Worm (Caenorhabditis elegans) whole organism, midembryonic: ENCODE results near the gene M7.12.

ENCODE experiments used
- T22C8.4 ChIP-seq: fragments of 200-800 bp; sonication (Bioruptor generic); IDR thresholded peaks from 2 replicates; pipeline ENCODE4 v1.3.6; 2022; ENCODE audit warnings: missing genetic modification characterization, missing compliant biosample characterization
- cog-1 ChIP-seq: sonication (generic microtip); optimal IDR thresholded peaks from 2 replicates; lab custom pipeline; 2016; ENCODE audit warnings: missing genetic modification characterization, missing compliant biosample characterization
- flt-1 ChIP-seq: fragments of 200-800 bp; sonication (Bioruptor generic); IDR thresholded peaks from 2 replicates; pipeline ENCODE4 v1.3.6; 2022; ENCODE audit warnings: missing genetic modification characterization, missing compliant biosample characterization
- klf-2 ChIP-seq: fragments of 200-800 bp; sonication (Bioruptor generic); conservative IDR thresholded peaks from 2 replicates; pipeline ENCODE4 v1.3.6; 2022; ENCODE audit warnings: missing genetic modification reagents, missing genetic modification characterization, missing compliant biosample characterization
- med-1 ChIP-seq: sonication (generic microtip); optimal IDR thresholded peaks from 2 replicates; lab custom pipeline; 2017; ENCODE audit warnings: missing genetic modification characterization, mild to moderate bottlenecking, missing compliant biosample characterization, antibody characterized with exemption, missing genetic modification reagents; ENCODE audit not compliant: insufficient read depth
- ref-1 ChIP-seq: fragments of 200-800 bp; sonication (Bioruptor generic); conservative IDR thresholded peaks from 2 replicates; pipeline ENCODE4 v1.3.6; 2022; ENCODE audit warnings: missing genetic modification reagents, missing genetic modification characterization, missing compliant biosample characterization
- tab-1 ChIP-seq: fragments of 200-800 bp; sonication (Bioruptor generic); IDR thresholded peaks from 2 replicates; pipeline ENCODE4 v1.3.6; 2022; ENCODE audit warnings: missing genetic modification characterization, missing compliant biosample characterization
- ztf-23 ChIP-seq: fragments of 200-800 bp; sonication (Bioruptor generic); IDR thresholded peaks from 2 replicates; pipeline ENCODE4 v1.3.6; 2022; ENCODE audit warnings: missing genetic modification reagents, missing genetic modification characterization, missing compliant biosample characterization
- ztf-29 ChIP-seq: fragments of 200-800 bp; sonication (Bioruptor generic); IDR thresholded peaks from 2 replicates; pipeline ENCODE4 v1.3.6; 2022; ENCODE audit warnings: missing genetic modification reagents, missing genetic modification characterization, missing compliant biosample characterization

The M7.12 gene

ce11 chrIV:11105724-11106123 lies 7.9 kb upstream of the M7.12 start, which contains the start of gene srlf-24:
TSS of gene srlf-24 (minus strand) at chrIV:11105824.
- TF ChIP-seq flt-1 (no peak), med-1 (no peak), tab-1 (GFP tag; lab: Robert Waterston, UW) (no peak)

DNA sequence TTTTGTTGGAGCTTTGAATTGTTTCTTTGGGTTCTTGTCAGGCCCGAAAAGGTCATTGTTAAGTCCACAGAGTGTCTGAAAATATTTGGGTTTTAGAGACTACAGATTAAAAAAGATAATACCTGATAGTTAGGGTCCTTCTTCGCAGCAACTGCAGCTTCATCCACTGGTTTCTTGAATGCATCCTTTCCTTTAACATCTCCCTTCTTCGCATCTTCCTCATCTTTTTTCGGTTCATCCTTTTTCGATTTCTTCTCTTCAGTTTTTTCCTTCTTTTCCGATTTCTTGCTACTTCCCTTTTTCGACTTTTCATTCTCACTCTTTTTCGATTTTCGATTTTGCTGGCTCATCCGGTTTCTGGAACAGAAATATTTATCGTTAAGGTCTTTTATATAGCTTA lies 5.7 kb upstream of the M7.12 start:
- TF ChIP-seq ztf-29 (no peak), ref-1 (GFP tag; lab: Robert Waterston, UW) (no peak), cog-1 (tag; lab: Kevin White, UChicago) (no peak), T22C8.4 (GFP tag; lab: Robert Waterston, UW) (no peak), klf-2 (GFP tag; lab: Robert Waterston, UW) (no peak), med-1 (no peak), ztf-23 (GFP tag; lab: Robert Waterston, UW) (no peak), flt-1 (no peak), tab-1 (GFP tag; lab: Robert Waterston, UW) (no peak)

- TF ChIP-seq ztf-23 (GFP tag; lab: Robert Waterston, UW) = no peak
- TF ChIP-seq cog-1 (tag; lab: Kevin White, UChicago) = no peak
- TF ChIP-seq T22C8.4 (GFP tag; lab: Robert Waterston, UW) = no peak
Measured at ce11 chrIV:11102608-11103007, 4.8 kb upstream of the M7.12 start, which contains the start of gene srlf-17. TSS of gene srlf-17 (minus strand) at chrIV:11102708.

ce11 chrIV:11101383-11101782 lies 3.6 kb upstream of the M7.12 start, which contains the start of gene srlf-18:
TSS of gene srlf-18 (minus strand) at chrIV:11101483.
- TF ChIP-seq tab-1 (GFP tag; lab: Robert Waterston, UW) = no peak
- TF ChIP-seq cog-1 (tag; lab: Kevin White, UChicago) = no peak
- TF ChIP-seq flt-1 = no peak

ce11 chrIV:11100271-11100670 lies 2.5 kb upstream of the M7.12 start, which contains the start of gene str-3:
TSS of gene str-3 (minus strand) at chrIV:11100371.
- TF ChIP-seq cog-1 (tag; lab: Kevin White, UChicago) (no peak), tab-1 (GFP tag; lab: Robert Waterston, UW) (no peak), klf-2 (GFP tag; lab: Robert Waterston, UW) (no peak), med-1 (no peak), T22C8.4 (GFP tag; lab: Robert Waterston, UW) (no peak), ztf-29 (no peak), ztf-23 (GFP tag; lab: Robert Waterston, UW) (no peak), flt-1 (no peak), ref-1 (GFP tag; lab: Robert Waterston, UW) (no peak)

ce11 chrIV:11094974-11095373 lies 2.8 kb downstream of the M7.12 start, which contains the start of gene M7.8:
TSS of gene M7.8 (minus strand) at chrIV:11095085.
- TF ChIP-seq med-1 (no peak), cog-1 (tag; lab: Kevin White, UChicago) (no peak), T22C8.4 (GFP tag; lab: Robert Waterston, UW) (no peak), tab-1 (GFP tag; lab: Robert Waterston, UW) (no peak), ztf-29 (no peak), flt-1 (no peak), ref-1 (GFP tag; lab: Robert Waterston, UW) (no peak), klf-2 (GFP tag; lab: Robert Waterston, UW) (no peak), ztf-23 (GFP tag; lab: Robert Waterston, UW) (no peak)

DNA sequence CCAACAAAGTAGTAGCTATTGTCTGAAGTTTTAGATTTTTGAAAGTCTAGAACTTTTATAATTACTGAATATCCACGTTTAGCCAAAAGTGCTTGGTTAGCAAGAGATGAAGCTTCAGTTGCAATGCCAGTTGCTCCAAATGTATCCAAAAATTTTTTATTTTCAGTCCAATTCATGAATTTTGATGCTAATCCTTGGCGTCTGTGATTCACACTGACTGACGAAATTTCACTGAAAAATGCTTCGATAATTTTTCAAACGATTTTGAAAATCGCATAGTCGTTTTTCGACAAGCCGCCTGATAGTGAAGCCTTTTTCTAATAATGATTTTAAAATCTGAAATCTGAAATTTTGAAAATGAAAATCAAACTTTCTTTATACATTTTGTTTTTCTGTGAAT lies 3.7 kb downstream of the M7.12 start:
- TF ChIP-seq klf-2 (GFP tag; lab: Robert Waterston, UW) = no peak

DNA sequence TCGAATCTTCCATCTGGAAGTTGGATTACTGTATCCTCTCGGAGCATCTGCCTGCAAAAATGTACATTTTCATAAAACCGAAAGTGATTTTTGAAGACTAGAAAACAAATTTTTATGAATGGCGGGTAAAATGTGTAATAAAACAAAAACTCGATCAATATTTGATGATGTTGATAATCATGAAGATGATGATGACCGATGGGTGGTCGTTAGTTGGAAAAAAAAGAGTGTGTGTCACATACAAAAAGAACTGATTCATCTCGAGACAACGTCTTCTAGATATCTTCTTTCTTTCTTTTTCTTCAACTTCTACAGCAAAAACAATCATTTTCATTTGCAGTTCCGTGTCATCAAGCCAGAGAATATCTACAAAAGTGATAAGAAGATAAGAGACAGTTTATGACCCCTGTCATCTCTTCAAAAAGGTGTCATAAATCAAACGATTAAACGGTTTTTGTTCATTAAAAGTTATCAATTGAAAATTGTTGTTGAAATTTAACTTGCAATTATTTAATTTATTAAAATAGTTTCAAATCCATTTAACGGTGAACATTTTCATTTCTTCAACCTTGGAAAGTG lies 5.2 kb downstream of the M7.12 start, which contains the start of gene bcc-1:
bcc-1 (minus strand) TSS at position 51 of the 579 bp plus-strand sequence.
- no peak for TF ChIP-seq ztf-23 (GFP tag; lab: Robert Waterston, UW)
- TF ChIP-seq tab-1 (GFP tag; lab: Robert Waterston, UW) = no peak
- no peak for TF ChIP-seq ztf-29
- no peak for TF ChIP-seq cog-1 (tag; lab: Kevin White, UChicago)
- no peak for TF ChIP-seq klf-2 (GFP tag; lab: Robert Waterston, UW)

DNA sequence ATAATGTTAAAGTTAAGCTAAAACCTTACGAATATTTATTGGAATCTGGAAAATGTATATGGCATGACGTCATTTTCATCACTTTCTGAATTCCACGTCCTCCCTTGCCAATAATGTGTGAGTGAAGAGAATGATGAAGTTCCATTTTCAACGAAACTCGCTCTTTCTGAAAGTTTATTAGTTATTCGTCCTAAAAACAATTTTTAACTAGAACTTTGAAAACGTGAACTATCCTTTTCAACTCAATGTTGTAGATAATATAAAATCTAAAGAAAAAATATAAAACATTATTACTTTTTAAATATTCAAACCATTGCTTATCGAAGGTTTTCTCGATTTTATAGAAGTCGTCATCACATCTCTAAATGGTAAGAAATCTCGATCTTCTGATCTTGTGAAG lies 8.3 kb downstream of the M7.12 start, which contains the start of gene M7.7:
M7.7 (plus strand) TSS at position 301 of the 400 bp plus-strand sequence.
- no peak for TF ChIP-seq flt-1
- no peak for TF ChIP-seq cog-1 (tag; lab: Kevin White, UChicago)
- no peak for TF ChIP-seq med-1
- no peak for TF ChIP-seq T22C8.4 (GFP tag; lab: Robert Waterston, UW)
- TF ChIP-seq klf-2 (GFP tag; lab: Robert Waterston, UW) = no peak
- no peak for TF ChIP-seq tab-1 (GFP tag; lab: Robert Waterston, UW)
- TF ChIP-seq ztf-29 = no peak
- TF ChIP-seq ztf-23 (GFP tag; lab: Robert Waterston, UW) = no peak
- TF ChIP-seq ref-1 (GFP tag; lab: Robert Waterston, UW) = no peak

DNA sequence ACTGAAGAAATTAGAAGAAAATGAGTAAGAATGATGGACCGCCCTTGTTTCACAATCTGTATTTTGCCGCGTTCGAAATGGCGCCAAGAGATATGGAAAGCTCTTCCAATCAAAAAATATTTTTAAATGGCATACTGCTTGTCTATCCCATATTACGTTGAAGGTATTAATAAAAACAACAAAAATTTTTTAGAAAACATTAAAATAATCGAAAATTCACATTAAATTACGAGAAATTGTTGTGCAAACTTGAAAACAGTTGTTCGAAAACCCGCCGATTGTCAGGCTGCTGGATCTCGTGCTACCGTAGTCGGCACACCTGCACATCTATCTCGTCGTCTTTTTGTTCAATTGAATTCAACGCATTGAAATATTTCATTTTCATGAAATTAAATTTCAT lies 14.2 kb downstream of the M7.12 start, which contains the start of gene klc-1:
klc-1 (plus strand) TSS at position 127 of the 400 bp plus-strand sequence.
- TF ChIP-seq med-1 (no peak), ref-1 (GFP tag; lab: Robert Waterston, UW) (no peak), T22C8.4 (GFP tag; lab: Robert Waterston, UW) (no peak)

DNA sequence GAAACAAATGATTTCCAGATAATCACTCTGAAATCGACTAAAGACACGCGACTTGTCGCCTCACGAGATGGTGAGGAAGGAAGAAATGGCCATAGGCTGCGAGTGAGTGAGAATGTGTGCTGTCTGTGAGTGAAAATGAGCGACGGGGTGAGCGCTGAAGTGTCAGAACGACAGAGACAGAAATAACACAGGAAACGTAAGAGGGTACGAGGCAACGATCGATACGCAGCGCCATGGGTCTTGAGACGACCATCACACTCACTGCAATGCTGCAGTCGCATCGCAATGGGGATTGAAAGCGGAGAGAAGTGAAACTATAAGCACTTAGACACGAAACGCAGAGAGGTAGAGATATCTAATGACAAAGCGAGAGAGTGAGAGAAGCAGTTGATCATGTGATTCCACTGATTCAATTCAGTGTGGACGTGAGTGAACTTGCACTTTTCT lies 15.0 kb downstream of the M7.12 start:
- TF ChIP-seq flt-1 (no peak), cog-1 (tag; lab: Kevin White, UChicago) (peak; percentile 63), ref-1 (GFP tag; lab: Robert Waterston, UW) (no peak), T22C8.4 (GFP tag; lab: Robert Waterston, UW) (peak; percentile 91), ztf-23 (GFP tag; lab: Robert Waterston, UW) (peak; percentile 70)
